Fruit fly (Drosophila melanogaster) whole organism, wandering third instar larva: ENCODE data around the gene HP5.
A peak's percentile ranks its signal among the peaks of the same experiment; 100 is the strongest.

Experiments
- CG32264 ChIP-seq: fragments of 200-800 bp; sonication (Bioruptor generic); optimal IDR thresholded peaks from 2 replicates; lab custom pipeline; 2016; ENCODE audit warnings: missing biosample characterization, missing genetic modification characterization
- CrebA ChIP-seq: fragments of 200-800 bp; sonication (Bioruptor generic); optimal IDR thresholded peaks from 2 replicates; lab custom pipeline; 2016; ENCODE audit warnings: missing biosample characterization, mild to moderate bottlenecking, missing genetic modification characterization, borderline replicate concordance
- Dif ChIP-seq: fragments of 200-275, 200-300 bp; sonication (Bioruptor generic); optimal IDR thresholded peaks from 2 replicates; lab custom pipeline; 2018; ENCODE audit warnings: missing biosample characterization, missing genetic modification characterization; ENCODE audit not compliant: partially characterized antibody
- GATAd ChIP-seq: sonication (Bioruptor generic); optimal IDR thresholded peaks from 2 replicates; lab custom pipeline; 2016; ENCODE audit warnings: missing biosample characterization, missing genetic modification characterization
- HLH106 ChIP-seq: fragments of 200-800 bp; optimal IDR thresholded peaks from 3 replicates; lab custom pipeline; 2019; ENCODE audit warnings: missing biosample characterization, mild to moderate bottlenecking, missing genetic modification characterization, moderate library complexity
- Hnf4 ChIP-seq: fragments of 200-800 bp; sonication (Bioruptor generic); optimal IDR thresholded peaks from 2 replicates; lab custom pipeline; 2016; ENCODE audit warnings: missing biosample characterization, mild to moderate bottlenecking, missing genetic modification characterization
- Hr78 ChIP-seq: fragments of >200 bp; optimal IDR thresholded peaks from 2 replicates; lab custom pipeline; 2017; ENCODE audit warnings: missing biosample characterization, missing genetic modification characterization
- Hr83 ChIP-seq: fragments of 200-300 bp; sonication (Bioruptor generic); optimal IDR thresholded peaks from 2 replicates; lab custom pipeline; 2016; ENCODE audit warnings: missing biosample characterization, mild to moderate bottlenecking, missing genetic modification characterization, moderate library complexity; ENCODE audit not compliant: poor library complexity, severe bottlenecking
- Jra ChIP-seq: sonication (Bioruptor generic); optimal IDR thresholded peaks from 2 replicates; lab custom pipeline; 2016; ENCODE audit warnings: missing biosample characterization, missing genetic modification characterization
- Mio ChIP-seq: sonication (Bioruptor generic); optimal IDR thresholded peaks from 2 replicates; lab custom pipeline; 2016; ENCODE audit warnings: missing biosample characterization, missing genetic modification characterization
- N ChIP-seq: fragments of >200 bp; optimal IDR thresholded peaks from 2 replicates; lab custom pipeline; 2018; ENCODE audit warnings: missing biosample characterization, missing external identifiers, missing genetic modification characterization
- OdsH ChIP-seq: fragments of 200-800 bp; sonication (Bioruptor generic); optimal IDR thresholded peaks from 2 replicates; lab custom pipeline; 2016; ENCODE audit warnings: missing biosample characterization, mild to moderate bottlenecking, missing genetic modification characterization
- Rel ChIP-seq, 2 experiments: fragments of 200-800 bp; sonication (Bioruptor generic) in 1 of 2; optimal IDR thresholded peaks; 2 replicates in 1 of 2; 3 replicates in 1 of 2; lab custom pipeline; 2016 to 2019; ENCODE audit warnings: mild to moderate bottlenecking in 2 of 2, missing biosample characterization in 2 of 2, missing genetic modification characterization in 2 of 2, moderate library complexity in 1 of 2
- Sp1 ChIP-seq: fragments of 200-800 bp; sonication (Bioruptor generic); optimal IDR thresholded peaks from 3 replicates; lab custom pipeline; 2019; ENCODE audit warnings: missing biosample characterization, mild to moderate bottlenecking, missing genetic modification characterization, moderate library complexity
- br ChIP-seq: fragments of 200-800 bp; sonication (Bioruptor generic); optimal IDR thresholded peaks from 2 replicates; lab custom pipeline; 2016; ENCODE audit warnings: missing biosample characterization, missing genetic modification characterization
- dmrt93B ChIP-seq: fragments of 200-800 bp; sonication (Bioruptor generic); optimal IDR thresholded peaks from 2 replicates; lab custom pipeline; 2018; ENCODE audit warnings: missing biosample characterization, mild to moderate bottlenecking, missing genetic modification characterization
- dsf ChIP-seq: sonication (Bioruptor generic); optimal IDR thresholded peaks from 2 replicates; lab custom pipeline; 2016; ENCODE audit warnings: missing biosample characterization, missing genetic modification characterization, borderline replicate concordance
- ey ChIP-seq: fragments of 200-800 bp; sonication (Bioruptor generic); optimal IDR thresholded peaks from 2 replicates; lab custom pipeline; 2016; ENCODE audit warnings: missing biosample characterization, missing genetic modification characterization
- foxo ChIP-seq, 2 experiments: fragments of 200-800 bp; sonication (Bioruptor generic); optimal IDR thresholded peaks; 2 replicates in 1 of 2; 3 replicates in 1 of 2; lab custom pipeline; 2016 to 2017; ENCODE audit warnings: missing biosample characterization in 2 of 2, missing genetic modification characterization in 2 of 2
- fru ChIP-seq: fragments of 200-800 bp; sonication (Bioruptor generic); optimal IDR thresholded peaks from 3 replicates; lab custom pipeline; 2016; ENCODE audit warnings: missing biosample characterization, mild to moderate bottlenecking, missing genetic modification characterization
- h ChIP-seq: fragments of 200-800 bp; sonication (Bioruptor generic); optimal IDR thresholded peaks from 3 replicates; lab custom pipeline; 2016; ENCODE audit warnings: missing biosample characterization, mild to moderate bottlenecking, missing genetic modification characterization
- jim ChIP-seq: fragments of 175-275, 200-325 bp; sonication (Bioruptor generic); optimal IDR thresholded peaks from 2 replicates; lab custom pipeline; 2016; ENCODE audit warnings: missing biosample characterization, mild to moderate bottlenecking, missing genetic modification characterization
- lola ChIP-seq: fragments of >200 bp; optimal IDR thresholded peaks from 2 replicates; lab custom pipeline; 2017; ENCODE audit warnings: missing biosample characterization, missing genetic modification characterization
- pan ChIP-seq: fragments of >200 bp; optimal IDR thresholded peaks from 2 replicates; lab custom pipeline; 2017
- psq ChIP-seq: fragments of 200-800 bp; sonication (Bioruptor generic); optimal IDR thresholded peaks from 3 replicates; lab custom pipeline; 2017; ENCODE audit warnings: missing biosample characterization, mild to moderate bottlenecking, missing genetic modification characterization, moderate library complexity
- rgr ChIP-seq: fragments of 200-800 bp; sonication (Bioruptor generic); optimal IDR thresholded peaks from 3 replicates; lab custom pipeline; 2016; ENCODE audit warnings: missing biosample characterization, mild to moderate bottlenecking, missing genetic modification characterization
- sage ChIP-seq: fragments of 200-800 bp; sonication (Bioruptor generic); optimal IDR thresholded peaks from 2 replicates; lab custom pipeline; 2016; ENCODE audit warnings: missing biosample characterization, mild to moderate bottlenecking, missing genetic modification characterization
- tai ChIP-seq: sonication (Bioruptor generic); optimal IDR thresholded peaks from 2 replicates; lab custom pipeline; 2016; ENCODE audit warnings: missing biosample characterization, missing genetic modification characterization
- usp ChIP-seq: fragments of >200 bp; optimal IDR thresholded peaks from 2 replicates; lab custom pipeline; 2017; ENCODE audit warnings: missing biosample characterization, missing genetic modification characterization
- woc ChIP-seq: sonication (Bioruptor generic); optimal IDR thresholded peaks from 2 replicates; lab custom pipeline; 2016; ENCODE audit warnings: missing biosample characterization, mild to moderate bottlenecking, missing genetic modification characterization

HP5 gene

dm6 chrX:11495474-11495873 is 40.9 kb downstream of the HP5 start:
- TF ChIP-seq CrebA (GFP tag; lab: Kevin White, UChicago): peak; percentile 7
- no peak for TF ChIP-seq N
- TF ChIP-seq Sp1 (GFP tag; lab: Kevin White, UChicago): no peak
- peak; percentile 43 for TF ChIP-seq Rel (GFP tag; optimal IDR thresholded peaks at IDR 0.05; lab: Kevin White, UChicago)
- peak; percentile 95 for TF ChIP-seq Rel (tag; optimal IDR thresholded peaks at IDR 0.05; lab: Kevin White, UChicago)
- no peak for TF ChIP-seq jim (GFP tag; lab: Kevin White, UChicago)
- TF ChIP-seq rgr: peak; percentile 18
- peak; percentile 13 for TF ChIP-seq sage (GFP tag; lab: Kevin White, UChicago)

dm6 chrX:11496257-11496656 is 41.7 kb downstream of the HP5 start:
- TF ChIP-seq sage (GFP tag; lab: Kevin White, UChicago) (peak; percentile 14), Hr78 (GFP tag; lab: Kevin White, UChicago) (no peak), lola (GFP tag; lab: Kevin White, UChicago) (no peak), Sp1 (GFP tag; lab: Kevin White, UChicago) (no peak), dmrt93B (GFP tag; lab: Kevin White, UChicago) (no peak), psq (peak; percentile 76), CrebA (GFP tag; lab: Kevin White, UChicago) (peak; percentile 44), Rel (GFP tag; optimal IDR thresholded peaks at IDR 0.05; lab: Kevin White, UChicago) (no peak), Rel (tag; optimal IDR thresholded peaks at IDR 0.05; lab: Kevin White, UChicago) (peak; percentile 75), Jra (GFP tag; lab: Kevin White, UChicago) (no peak)

dm6 chrX:11498143-11498542 is 43.6 kb downstream of the HP5 start:
- TF ChIP-seq jim (GFP tag; lab: Kevin White, UChicago) (no peak), Mio (GFP tag; lab: Kevin White, UChicago) (no peak)

- TF ChIP-seq psq (peak; percentile 59), dsf (GFP tag; lab: Kevin White, UChicago) (no peak), GATAd (GFP tag; lab: Kevin White, UChicago) (no peak), dmrt93B (GFP tag; lab: Kevin White, UChicago) (peak; percentile 51), Dif (no peak), OdsH (peak; percentile 42), woc (peak; percentile 58), fru (peak; percentile 79), ey (GFP tag; lab: Kevin White, UChicago) (peak; percentile 77), Mio (GFP tag; lab: Kevin White, UChicago) (peak; percentile 28), HLH106 (tag; lab: Kevin White, UChicago) (peak; percentile 65), usp (GFP tag; lab: Kevin White, UChicago) (no peak), tai (GFP tag; lab: Kevin White, UChicago) (peak; percentile 47), foxo (GFP tag; optimal IDR thresholded peaks at IDR 0.05; lab: Kevin White, UChicago) (peak in 1 of 2 experiments; percentile 82), Rel (GFP tag; optimal IDR thresholded peaks at IDR 0.05; lab: Kevin White, UChicago) (no peak), Rel (tag; optimal IDR thresholded peaks at IDR 0.05; lab: Kevin White, UChicago) (peak; percentile 25), pan (no peak), CrebA (GFP tag; lab: Kevin White, UChicago) (no peak), Hnf4 (peak; percentile 76), br (GFP tag; lab: Kevin White, UChicago) (peak; percentile 65), h (GFP tag; lab: Kevin White, UChicago) (peak; percentile 78), Sp1 (GFP tag; lab: Kevin White, UChicago) (peak; percentile 54), CG32264 (GFP tag; lab: Kevin White, UChicago) (peak; percentile 42), rgr (peak; percentile 65), Hr83 (peak; percentile 66)
Measured at dm6 chrX:11499454-11499853, 44.9 kb downstream of the HP5 start.

dm6 chrX:11500284-11500683 is 45.7 kb downstream of the HP5 start:
- no peak for TF ChIP-seq foxo (GFP tag; optimal IDR thresholded peaks at IDR 0.05; lab: Kevin White, UChicago)
- TF ChIP-seq Rel (GFP tag; optimal IDR thresholded peaks at IDR 0.05; lab: Kevin White, UChicago): no peak
- TF ChIP-seq Rel (tag; optimal IDR thresholded peaks at IDR 0.05; lab: Kevin White, UChicago): peak; percentile 13
